Worm (Caenorhabditis elegans) whole organism, L3 larva: ENCODE measurements around the gene fbxc-36.
"Not testable (repeated sequence)": the region's sequence is repeated elsewhere in the genome, so short reads cannot be mapped to it uniquely, and the experiment has no call there.

ENCODE experiments used
- ZK546.5 ChIP-seq: sonication (generic microtip); optimal IDR thresholded peaks from 2 replicates; lab custom pipeline; 2017; ENCODE audit warnings: missing biosample characterization, missing genetic modification characterization
- ceh-9 ChIP-seq: sonication (generic microtip); optimal IDR thresholded peaks from 2 replicates; lab custom pipeline; 2018; ENCODE audit warnings: missing biosample characterization, missing genetic modification characterization
- eor-1 ChIP-seq, 2 experiments: fragments of 150-350 bp; optimal IDR thresholded peaks; 2 replicates each; lab custom pipeline; 2014 to 2018; ENCODE audit warnings: missing biosample characterization in 2 of 2, missing genetic modification characterization in 2 of 2
- jun-1 ChIP-seq: fragments of 150-350 bp; optimal IDR thresholded peaks from 2 replicates; lab custom pipeline; 2014; ENCODE audit warnings: missing biosample characterization, missing genetic modification reagents, missing genetic modification characterization
- mdl-1 ChIP-seq: fragments of 150-350 bp; optimal IDR thresholded peaks from 2 replicates; lab custom pipeline; 2014; ENCODE audit warnings: missing biosample characterization, missing genetic modification characterization
- nhr-11 ChIP-seq: fragments of 150-350 bp; optimal IDR thresholded peaks from 2 replicates; lab custom pipeline; 2014; ENCODE audit warnings: missing biosample characterization, missing genetic modification characterization
- nhr-237 ChIP-seq: fragments of 150-350 bp; optimal IDR thresholded peaks from 2 replicates; lab custom pipeline; 2014; ENCODE audit warnings: missing biosample characterization, missing genetic modification characterization
- nhr-43 ChIP-seq: sonication (generic microtip); optimal IDR thresholded peaks from 2 replicates; lab custom pipeline; 2016; ENCODE audit warnings: mild to moderate bottlenecking, missing genetic modification characterization, missing compliant biosample characterization; ENCODE audit not compliant: poor library complexity, severe bottlenecking
- pha-4 ChIP-seq: fragments of 150-350 bp; optimal IDR thresholded peaks from 2 replicates; lab custom pipeline; 2014; ENCODE audit warnings: missing biosample characterization, missing genetic modification reagents, missing genetic modification characterization
- pqm-1 ChIP-seq: fragments of 150-350 bp; optimal IDR thresholded peaks from 2 replicates; lab custom pipeline; 2017; ENCODE audit warnings: missing biosample characterization, missing genetic modification characterization, inconsistent platforms
- sea-2 ChIP-seq: fragments of 150-350 bp; sonication (generic microtip); optimal IDR thresholded peaks from 4 replicates; lab custom pipeline; 2014; ENCODE audit warnings: missing biosample characterization, missing genetic modification reagents, missing genetic modification characterization

DNA sequence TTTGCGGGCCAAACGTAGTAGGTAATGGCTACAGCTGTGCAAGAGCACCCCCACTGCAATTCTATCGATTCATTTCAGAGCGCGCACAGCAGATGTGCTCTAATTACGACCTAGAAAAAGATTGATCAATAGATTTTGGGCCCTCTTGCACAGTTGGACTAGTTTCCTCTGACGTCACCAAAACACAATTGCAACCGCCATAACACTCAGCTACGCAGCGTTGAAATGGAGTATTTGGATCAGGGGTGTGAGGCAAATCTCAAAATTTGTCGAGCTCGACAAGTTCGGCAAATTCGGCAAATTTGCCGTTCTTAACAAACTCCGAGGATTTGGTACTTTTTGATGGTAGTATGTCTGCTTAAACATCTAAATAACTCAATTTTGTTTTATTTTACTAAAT is 26.2 kb downstream of the fbxc-36 start, which contains the start of gene fbxc-18:
- TF ChIP-seq eor-1 (tag; optimal IDR thresholded peaks at IDR 0.05; lab: Kevin White, UChicago); nhr-11; nhr-237 (tag; lab: Kevin White, UChicago); ceh-9 (tag; lab: Kevin White, UChicago); pha-4; jun-1; pqm-1; sea-2 (GFP tag; lab: Kevin White, UChicago); ZK546.5 (tag; lab: Kevin White, UChicago); nhr-43 (tag; lab: Kevin White, UChicago); mdl-1 (tag; lab: Kevin White, UChicago): not testable (repeated sequence)
